Worm (Caenorhabditis elegans) whole organism, midembryonic: ENCODE results near the gene F46F5.5.

ENCODE experiments used
- flt-1 ChIP-seq: fragments of 200-800 bp; sonication (Bioruptor generic); IDR thresholded peaks from 2 replicates; pipeline ENCODE4 v1.3.6; 2022; ENCODE audit warnings: missing genetic modification characterization, missing compliant biosample characterization
- med-1 ChIP-seq: sonication (generic microtip); optimal IDR thresholded peaks from 2 replicates; lab custom pipeline; 2017; ENCODE audit warnings: missing genetic modification characterization, mild to moderate bottlenecking, missing compliant biosample characterization, antibody characterized with exemption, missing genetic modification reagents; ENCODE audit not compliant: insufficient read depth
- ref-1 ChIP-seq: fragments of 200-800 bp; sonication (Bioruptor generic); conservative IDR thresholded peaks from 2 replicates; pipeline ENCODE4 v1.3.6; 2022; ENCODE audit warnings: missing genetic modification reagents, missing genetic modification characterization, missing compliant biosample characterization
- tab-1 ChIP-seq: fragments of 200-800 bp; sonication (Bioruptor generic); IDR thresholded peaks from 2 replicates; pipeline ENCODE4 v1.3.6; 2022; ENCODE audit warnings: missing genetic modification characterization, missing compliant biosample characterization

ce11 chrII:808457-808856 is 4.4 kb downstream of the F46F5.5 start, which contains the start of gene F46F5.11:
- TF ChIP-seq ref-1 (GFP tag; lab: Robert Waterston, UW) = no peak
- no peak for TF ChIP-seq flt-1 (GFP tag; lab: Robert Waterston, UW)
- TF ChIP-seq med-1 = no peak
- no peak for TF ChIP-seq tab-1 (GFP tag; lab: Robert Waterston, UW)
